Worm (Caenorhabditis elegans) whole organism, midembryonic: ENCODE data around the gene lsm-8.
"Not testable (repeated sequence)": the region's sequence is repeated elsewhere in the genome, so short reads cannot be mapped to it uniquely, and the experiment has no call there.

Source experiments
- T22C8.4 ChIP-seq: fragments of 200-800 bp; sonication (Bioruptor generic); IDR thresholded peaks from 2 replicates; pipeline ENCODE4 v1.3.6; 2022; ENCODE audit warnings: missing genetic modification characterization, missing compliant biosample characterization
- cog-1 ChIP-seq: sonication (generic microtip); optimal IDR thresholded peaks from 2 replicates; lab custom pipeline; 2016; ENCODE audit warnings: missing genetic modification characterization, missing compliant biosample characterization
- flt-1 ChIP-seq: fragments of 200-800 bp; sonication (Bioruptor generic); IDR thresholded peaks from 2 replicates; pipeline ENCODE4 v1.3.6; 2022; ENCODE audit warnings: missing genetic modification characterization, missing compliant biosample characterization
- klf-2 ChIP-seq: fragments of 200-800 bp; sonication (Bioruptor generic); conservative IDR thresholded peaks from 2 replicates; pipeline ENCODE4 v1.3.6; 2022; ENCODE audit warnings: missing genetic modification reagents, missing genetic modification characterization, missing compliant biosample characterization
- med-1 ChIP-seq: sonication (generic microtip); optimal IDR thresholded peaks from 2 replicates; lab custom pipeline; 2017; ENCODE audit warnings: missing genetic modification characterization, mild to moderate bottlenecking, missing compliant biosample characterization, antibody characterized with exemption, missing genetic modification reagents; ENCODE audit not compliant: insufficient read depth
- ref-1 ChIP-seq: fragments of 200-800 bp; sonication (Bioruptor generic); conservative IDR thresholded peaks from 2 replicates; pipeline ENCODE4 v1.3.6; 2022; ENCODE audit warnings: missing genetic modification reagents, missing genetic modification characterization, missing compliant biosample characterization
- tab-1 ChIP-seq: fragments of 200-800 bp; sonication (Bioruptor generic); IDR thresholded peaks from 2 replicates; pipeline ENCODE4 v1.3.6; 2022; ENCODE audit warnings: missing genetic modification characterization, missing compliant biosample characterization
- ztf-23 ChIP-seq: fragments of 200-800 bp; sonication (Bioruptor generic); IDR thresholded peaks from 2 replicates; pipeline ENCODE4 v1.3.6; 2022; ENCODE audit warnings: missing genetic modification reagents, missing genetic modification characterization, missing compliant biosample characterization
- ztf-29 ChIP-seq: fragments of 200-800 bp; sonication (Bioruptor generic); IDR thresholded peaks from 2 replicates; pipeline ENCODE4 v1.3.6; 2022; ENCODE audit warnings: missing genetic modification reagents, missing genetic modification characterization, missing compliant biosample characterization

Gene lsm-8

DNA sequence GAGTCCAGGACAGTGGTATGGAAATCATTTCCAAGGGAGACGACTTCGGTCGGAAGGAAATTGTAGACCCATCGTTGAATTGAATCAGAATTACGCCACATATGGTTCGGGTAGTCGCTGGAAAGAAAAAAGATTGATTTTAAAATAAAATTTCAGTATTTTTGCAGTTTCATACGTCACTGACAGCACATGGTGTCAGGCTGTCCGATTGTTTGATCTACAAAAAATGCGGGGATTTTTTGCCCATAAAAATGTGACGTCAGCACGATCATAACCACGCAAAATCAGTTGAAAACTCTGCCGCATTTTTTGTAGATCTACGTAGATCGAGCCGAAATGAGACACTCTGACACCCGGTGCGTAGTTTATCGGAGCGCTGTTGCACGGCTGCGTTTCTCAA lies 9.0 kb upstream of the lsm-8 start, which contains the start of gene Y73B6BL.12:
Gene Y73B6BL.12 (minus strand): TSS at position 101 of the 400 bp plus-strand sequence.
- TF ChIP-seq klf-2 (GFP tag; lab: Robert Waterston, UW); med-1; ztf-29 (GFP tag; lab: Robert Waterston, UW): not testable (repeated sequence)

DNA sequence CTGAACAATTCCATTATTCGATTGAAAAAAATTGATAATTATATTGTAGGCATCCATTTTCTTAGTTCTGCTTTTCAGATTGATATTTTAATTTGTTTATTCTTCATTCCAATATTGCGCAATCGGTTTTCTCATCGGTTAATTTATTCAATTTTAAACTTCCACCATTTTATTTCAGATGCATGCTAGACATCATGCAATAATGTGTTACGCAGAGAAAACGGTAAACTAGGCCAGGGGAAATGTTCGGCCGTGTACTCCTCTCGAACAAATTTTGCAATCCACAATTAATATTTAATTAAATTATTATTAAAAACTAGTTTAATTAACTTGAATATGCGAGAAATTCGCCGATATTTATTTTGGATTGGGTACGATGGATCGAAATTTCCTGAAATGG lies 4.7 kb upstream of the lsm-8 start, which contains the start of gene Y73B6BL.29:
Gene Y73B6BL.29 (plus strand): TSS at position 263 of the 400 bp plus-strand sequence.
- TF ChIP-seq ztf-23 (GFP tag; lab: Robert Waterston, UW): peak; percentile 67; the same call in 1 of the 2 replicates
- peak; percentile 38; the same call in 1 of the 2 replicates for TF ChIP-seq T22C8.4 (GFP tag; lab: Robert Waterston, UW)
- peak; percentile 76 for TF ChIP-seq cog-1
- TF ChIP-seq med-1: no peak
- TF ChIP-seq klf-2 (GFP tag; lab: Robert Waterston, UW): 0 out of 2 replicates have a peak, but pooled peaks have one; percentile 60
- TF ChIP-seq flt-1 (GFP tag; lab: Robert Waterston, UW): peak; percentile 62; the same call in 1 of the 2 replicates

DNA sequence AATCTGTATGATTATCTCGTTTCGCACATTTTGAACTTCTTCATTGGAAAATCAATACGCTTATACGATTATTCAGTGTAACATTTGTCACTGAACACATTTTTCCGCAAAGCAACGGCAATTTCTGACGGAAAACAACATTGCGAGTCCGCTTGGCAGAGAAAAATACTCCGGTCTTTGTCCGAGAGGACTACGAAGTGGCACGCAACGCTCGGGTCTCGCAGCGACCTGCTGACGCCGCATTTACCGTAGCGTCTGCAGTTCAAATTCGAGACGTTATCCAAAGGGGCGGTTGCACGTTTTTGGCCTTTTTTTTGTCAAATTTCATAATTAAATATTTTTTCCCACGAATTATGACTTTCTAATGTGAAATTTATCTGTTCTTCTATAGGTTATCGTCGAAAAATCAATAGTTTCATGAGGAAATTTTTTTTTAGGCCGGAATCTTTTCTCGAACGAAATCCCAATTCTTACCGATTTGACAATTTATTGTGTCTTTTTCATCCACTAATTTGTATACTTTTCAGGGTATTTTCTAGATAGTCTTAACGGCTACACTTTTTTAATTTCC lies 2.6 kb upstream of the lsm-8 start, which contains the start of gene sqd-1:
Gene sqd-1 (plus strand): TSS at position 521 of the 571 bp plus-strand sequence.
- TF ChIP-seq cog-1: peak; percentile 60
- peak; percentile 78 for TF ChIP-seq flt-1 (GFP tag; lab: Robert Waterston, UW)
- TF ChIP-seq tab-1: no peak
- TF ChIP-seq klf-2 (GFP tag; lab: Robert Waterston, UW): no peak
- peak; percentile 85 for TF ChIP-seq ztf-23 (GFP tag; lab: Robert Waterston, UW)

DNA sequence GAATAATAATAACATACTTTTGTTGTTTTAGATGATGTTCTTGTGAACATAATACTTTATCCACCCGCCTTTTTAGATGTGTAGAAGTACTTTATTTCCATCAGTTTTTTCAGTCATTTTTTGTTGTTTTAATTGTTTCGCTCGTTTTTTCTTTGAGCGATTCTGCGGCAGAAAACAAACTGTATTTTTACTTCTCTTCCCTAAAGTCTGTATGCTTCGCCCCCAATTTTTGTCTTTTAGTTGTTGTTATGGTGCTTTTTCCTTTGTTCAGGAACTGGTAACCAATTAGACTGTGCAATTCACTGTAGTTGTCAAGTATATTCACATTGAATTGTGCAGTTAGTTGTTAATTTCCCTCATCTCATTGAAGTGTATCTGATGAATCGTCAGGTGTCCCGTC lies 554 bp upstream of the lsm-8 start:
- no peak for TF ChIP-seq ztf-23 (GFP tag; lab: Robert Waterston, UW)

DNA sequence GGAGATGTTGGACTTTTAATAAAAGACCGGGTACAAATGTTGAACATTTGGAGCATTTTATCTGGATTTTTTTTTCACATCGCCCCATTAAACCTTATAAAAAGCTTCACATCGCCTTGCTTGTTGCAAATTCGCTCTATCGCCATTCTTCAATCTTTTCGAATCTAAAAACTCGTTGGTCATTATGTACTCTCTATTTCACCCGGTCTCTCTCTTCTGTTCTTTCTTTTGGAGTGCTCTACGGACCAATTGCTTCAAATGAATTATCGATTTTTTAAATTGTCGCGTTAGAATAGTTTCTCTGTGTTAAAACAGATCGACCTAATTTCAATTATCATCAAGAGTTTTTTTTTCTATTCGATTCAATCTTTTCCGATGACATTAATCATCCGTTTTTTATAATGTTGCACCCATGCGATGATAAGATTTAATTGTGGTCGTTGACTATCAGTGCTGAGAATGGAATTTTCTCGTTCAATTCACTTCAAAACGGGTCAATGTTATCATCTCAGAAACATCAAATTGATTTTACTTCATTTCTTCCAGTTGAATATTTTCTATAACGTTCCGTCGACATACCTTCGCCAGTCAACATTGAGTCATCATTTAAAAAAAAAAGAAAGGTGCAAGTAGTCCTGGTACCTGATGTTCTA lies 1.2 kb downstream of the lsm-8 start:
- TF ChIP-seq flt-1 (GFP tag; lab: Robert Waterston, UW): no peak

DNA sequence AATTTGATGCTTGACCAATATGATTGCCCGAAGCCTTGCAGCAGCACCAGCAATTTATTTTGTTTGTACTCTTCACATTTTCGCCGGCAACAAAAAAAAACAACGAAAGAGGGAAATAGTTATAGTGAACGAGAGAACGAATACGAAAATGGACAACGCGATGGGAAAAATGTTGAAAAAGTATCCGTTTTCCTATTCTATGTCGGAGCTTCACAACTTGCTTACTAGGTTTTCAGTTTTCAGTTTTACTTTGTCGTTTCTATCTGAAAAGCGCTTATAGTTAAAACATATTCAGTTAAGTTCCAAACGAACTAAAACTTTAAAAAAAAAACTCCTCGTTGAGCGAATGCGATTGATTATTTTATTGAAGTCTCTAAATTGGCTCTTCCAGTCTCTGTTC lies 1.9 kb downstream of the lsm-8 start:
- TF ChIP-seq cog-1 (no peak), klf-2 (GFP tag; lab: Robert Waterston, UW) (no peak), ztf-29 (GFP tag; lab: Robert Waterston, UW) (no peak)

DNA sequence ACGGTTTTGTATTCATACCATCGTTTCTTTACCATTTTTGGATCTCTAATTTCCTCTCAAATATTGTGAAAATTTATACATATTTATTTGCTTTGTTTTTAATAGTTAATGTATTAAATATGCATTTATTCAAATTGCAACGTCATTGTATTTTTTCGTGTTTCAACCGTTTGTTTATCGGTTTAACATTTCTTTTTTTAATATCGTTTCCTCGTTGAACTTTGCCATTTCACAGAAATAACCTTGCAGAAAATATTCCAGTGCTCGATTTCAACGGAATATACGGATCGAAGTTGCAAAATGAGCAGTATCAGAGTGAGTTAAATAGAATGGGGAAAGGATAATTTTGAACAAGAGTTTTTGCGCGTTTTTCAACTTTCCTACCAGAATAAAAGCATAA lies 3.0 kb downstream of the lsm-8 start, which contains the start of gene seu-1:
Gene seu-1 (plus strand): TSS at position 301 of the 400 bp plus-strand sequence.
- TF ChIP-seq ztf-29 (GFP tag; lab: Robert Waterston, UW) (no peak), tab-1 (no peak), cog-1 (no peak), ref-1 (GFP tag; lab: Robert Waterston, UW) (no peak), ztf-23 (GFP tag; lab: Robert Waterston, UW) (no peak), T22C8.4 (GFP tag; lab: Robert Waterston, UW) (no peak), klf-2 (GFP tag; lab: Robert Waterston, UW) (no peak), med-1 (no peak), flt-1 (GFP tag; lab: Robert Waterston, UW) (no peak)

DNA sequence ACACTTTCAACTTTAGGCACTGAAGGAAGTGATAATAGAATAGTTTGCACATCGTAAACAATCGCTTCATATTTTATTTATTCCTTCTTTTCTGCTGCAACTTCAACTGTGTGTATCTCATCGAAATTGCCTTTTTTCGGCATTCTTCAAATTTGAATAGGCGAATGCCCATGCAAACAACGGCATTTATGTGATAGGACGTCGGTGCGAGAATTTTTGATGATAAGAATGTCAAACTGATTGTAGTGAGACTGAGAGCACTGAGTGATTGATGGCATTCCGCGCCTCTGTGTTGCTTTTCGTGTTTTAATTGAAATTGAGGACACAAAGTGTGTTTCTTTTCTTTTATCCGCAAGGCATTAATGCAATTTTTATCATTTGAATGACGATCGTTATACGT lies 4.5 kb downstream of the lsm-8 start:
- TF ChIP-seq klf-2 (GFP tag; lab: Robert Waterston, UW): no peak
- TF ChIP-seq ztf-29 (GFP tag; lab: Robert Waterston, UW): no peak
- TF ChIP-seq ztf-23 (GFP tag; lab: Robert Waterston, UW): no peak
- TF ChIP-seq med-1: no peak
- TF ChIP-seq T22C8.4 (GFP tag; lab: Robert Waterston, UW): no peak
- TF ChIP-seq cog-1: no peak
- TF ChIP-seq flt-1 (GFP tag; lab: Robert Waterston, UW): no peak
- TF ChIP-seq ref-1 (GFP tag; lab: Robert Waterston, UW): no peak

DNA sequence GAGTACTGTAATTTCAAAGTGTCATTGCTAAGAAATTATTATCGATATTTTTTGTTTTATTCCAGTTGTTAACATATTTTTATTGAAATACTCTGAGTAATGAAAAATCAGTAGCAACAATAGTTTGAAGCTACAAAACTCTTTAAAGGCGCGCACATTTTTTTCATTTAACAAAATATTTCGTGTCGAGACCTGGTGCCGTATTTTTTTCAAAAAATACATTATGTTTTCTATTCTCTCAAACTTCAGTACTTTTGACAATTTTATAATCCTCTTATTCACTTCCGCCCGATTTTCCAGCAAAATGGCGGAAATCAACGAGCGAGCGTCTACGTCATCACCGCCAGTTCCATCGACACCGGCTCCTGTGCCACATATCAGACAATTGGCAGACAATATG lies 7.6 kb downstream of the lsm-8 start, which contains the start of gene blos-2:
Gene blos-2 (plus strand): TSS at position 301 of the 400 bp plus-strand sequence.
- no peak for TF ChIP-seq med-1
- no peak for TF ChIP-seq T22C8.4 (GFP tag; lab: Robert Waterston, UW)
- TF ChIP-seq flt-1 (GFP tag; lab: Robert Waterston, UW): no peak
- TF ChIP-seq cog-1: no peak
- no peak for TF ChIP-seq ref-1 (GFP tag; lab: Robert Waterston, UW)
- TF ChIP-seq ztf-23 (GFP tag; lab: Robert Waterston, UW): no peak
- no peak for TF ChIP-seq klf-2 (GFP tag; lab: Robert Waterston, UW)
- TF ChIP-seq ztf-29 (GFP tag; lab: Robert Waterston, UW): no peak

DNA sequence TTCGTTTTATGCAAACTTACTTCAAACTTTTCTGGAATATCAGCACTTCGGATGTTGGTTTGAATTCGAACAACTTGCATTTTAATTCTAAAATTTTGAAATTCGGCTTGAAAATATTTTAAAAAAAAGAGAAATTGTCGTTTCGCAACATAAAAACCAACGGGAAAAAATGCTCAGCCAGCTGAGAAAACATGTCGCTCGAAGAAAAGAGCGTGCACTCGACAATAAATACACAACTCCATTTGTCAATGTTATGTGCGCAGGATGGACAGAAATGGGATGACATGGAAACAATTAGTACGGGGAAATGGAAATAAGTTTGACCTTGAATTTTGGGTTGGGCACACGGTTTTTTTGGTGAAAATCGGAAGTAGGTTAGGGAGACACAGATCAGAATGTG lies 9.6 kb downstream of the lsm-8 start, which contains the start of gene mif-4:
Gene mif-4 (minus strand): TSS at position 87 of the 400 bp plus-strand sequence.
- 0 out of 2 replicates have a peak, but pooled peaks have one; percentile 40 for TF ChIP-seq flt-1 (GFP tag; lab: Robert Waterston, UW)
- no peak for TF ChIP-seq ztf-23 (GFP tag; lab: Robert Waterston, UW)
- TF ChIP-seq tab-1: no peak
- TF ChIP-seq T22C8.4 (GFP tag; lab: Robert Waterston, UW): no peak

DNA sequence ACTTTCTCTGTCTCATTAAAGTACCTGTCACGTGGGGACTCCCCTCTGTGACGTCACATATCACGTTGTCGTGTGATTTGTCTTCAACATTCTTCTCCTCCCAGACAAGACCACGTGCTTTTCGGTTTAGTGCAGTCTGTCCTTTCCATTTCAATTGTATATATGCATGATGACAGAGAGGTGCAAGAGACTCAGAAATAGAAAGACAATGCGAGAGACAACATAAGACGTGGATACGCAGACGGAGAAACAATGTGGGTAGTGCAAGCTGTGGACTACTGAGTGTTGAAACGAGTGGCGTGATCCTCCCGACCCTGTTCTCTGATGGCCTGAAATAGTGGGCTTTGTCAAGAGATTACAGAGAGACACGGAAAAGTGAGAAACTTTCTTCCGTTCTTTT lies 10.4 kb downstream of the lsm-8 start:
- TF ChIP-seq ztf-29 (GFP tag; lab: Robert Waterston, UW) (no peak), ztf-23 (GFP tag; lab: Robert Waterston, UW) (no peak; the same call in 1 of the 2 replicates), flt-1 (GFP tag; lab: Robert Waterston, UW) (0 out of 2 replicates have a peak, but pooled peaks have one; percentile 50), ref-1 (GFP tag; lab: Robert Waterston, UW) (no peak), tab-1 (no peak), cog-1 (peak; percentile 44)
